Fruit fly (Drosophila melanogaster) S2 (cell line): ENCODE results near the gene Drak.

Experiments used
- CG8478 ChIP-seq: fragments of >200 bp; optimal IDR thresholded peaks from 2 replicates; lab custom pipeline; 2018
- CTCF ChIP-seq, 2 experiments: fragments of >200 bp; optimal IDR thresholded peaks; 2 replicates each; lab custom pipeline; 2018

DNA sequence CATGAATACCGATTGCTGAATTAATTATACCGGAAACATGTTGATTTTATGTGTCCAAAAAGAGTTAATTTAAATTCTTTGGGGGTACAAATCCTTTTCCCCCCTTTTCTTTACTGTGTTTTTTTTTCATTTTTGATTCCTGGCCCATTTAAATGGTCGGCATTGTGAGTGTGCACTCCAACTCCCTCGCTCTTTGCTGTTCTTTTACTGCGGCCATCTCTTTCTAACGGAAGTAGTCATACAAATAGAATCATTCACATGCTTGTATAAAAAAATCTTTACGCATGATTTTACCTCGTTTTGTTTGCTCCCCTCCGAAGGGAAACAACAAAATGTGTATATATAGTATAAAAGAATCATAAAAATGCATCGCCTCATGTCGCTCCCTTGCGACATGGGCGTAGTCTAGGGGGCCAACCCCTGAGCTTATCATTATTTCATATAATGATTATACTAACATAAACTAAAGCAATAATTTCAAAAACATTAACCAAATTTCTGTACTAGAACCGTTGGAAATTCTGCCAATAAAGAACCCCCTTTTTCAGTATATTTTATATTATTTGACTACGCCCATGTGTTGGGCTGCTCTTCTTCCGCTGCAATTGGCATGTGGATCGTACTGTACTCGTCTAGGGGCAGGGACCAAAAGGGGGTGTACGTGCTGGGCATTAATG, 35.2 kb downstream of the Drak start:
- TF ChIP-seq CG8478 (lab: Kevin White, UChicago) (no peak), CTCF (optimal IDR thresholded peaks at IDR 0.05; lab: Kevin White, UChicago) (no peak)
